Worm (Caenorhabditis elegans): ENCODE measurements around the gene twk-14.

DNA sequence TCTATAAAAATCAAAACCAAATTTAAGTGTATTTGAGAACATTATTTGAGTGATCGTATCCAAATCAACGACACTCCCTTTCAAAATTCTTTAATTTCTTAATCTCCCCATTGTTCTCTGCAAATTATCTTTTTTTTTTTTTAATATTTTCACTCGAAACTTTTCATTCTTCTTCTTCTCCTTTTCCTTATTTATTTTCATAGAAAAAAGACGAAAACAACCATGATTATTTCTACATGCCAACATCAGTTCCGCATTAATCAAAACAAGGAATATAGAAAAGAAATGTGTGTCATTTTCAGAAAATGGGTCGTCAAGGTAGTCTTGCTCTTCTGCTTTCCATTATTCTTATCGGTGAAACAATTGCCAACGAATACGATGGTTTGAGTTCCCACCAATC lies 2.0 kb upstream of the twk-14 start, which contains the start of gene K01D12.5:
- TF ChIP-seq lsy-2 (tag; optimal IDR thresholded peaks at IDR 0.05), result no peak
- no peak for TF ChIP-seq ets-5 (GFP tag; IDR thresholded peaks at IDR 0.05)
- no peak for TF ChIP-seq lin-13 (GFP tag; optimal IDR thresholded peaks at IDR 0.05)
- TF ChIP-seq nhr-19 (GFP tag; conservative IDR thresholded peaks at IDR 0.05), result no peak
- TF ChIP-seq mab-9 (GFP tag; IDR thresholded peaks at IDR 0.05), result no peak
- no peak for TF ChIP-seq efl-1 (optimal IDR thresholded peaks at IDR 0.05)
- TF ChIP-seq efl-1 (GFP tag; optimal IDR thresholded peaks at IDR 0.05 in 1 of 2), result no peak
- TF ChIP-seq lin-39 (tag; optimal IDR thresholded peaks at IDR 0.05), result no peak
- TF ChIP-seq nhr-12 (tag; optimal IDR thresholded peaks at IDR 0.05), result no peak
- TF ChIP-seq irx-1 (tag; optimal IDR thresholded peaks at IDR 0.05), result no peak
- TF ChIP-seq grh-1 (GFP tag; IDR thresholded peaks at IDR 0.05), result no peak
- TF ChIP-seq mef-2 (tag; optimal IDR thresholded peaks at IDR 0.05), result no peak
- TF ChIP-seq dpl-1 (GFP tag; optimal IDR thresholded peaks at IDR 0.05), result no peak
